Worm (Caenorhabditis elegans): ENCODE results near the gene scyl-1.

Gene scyl-1

DNA sequence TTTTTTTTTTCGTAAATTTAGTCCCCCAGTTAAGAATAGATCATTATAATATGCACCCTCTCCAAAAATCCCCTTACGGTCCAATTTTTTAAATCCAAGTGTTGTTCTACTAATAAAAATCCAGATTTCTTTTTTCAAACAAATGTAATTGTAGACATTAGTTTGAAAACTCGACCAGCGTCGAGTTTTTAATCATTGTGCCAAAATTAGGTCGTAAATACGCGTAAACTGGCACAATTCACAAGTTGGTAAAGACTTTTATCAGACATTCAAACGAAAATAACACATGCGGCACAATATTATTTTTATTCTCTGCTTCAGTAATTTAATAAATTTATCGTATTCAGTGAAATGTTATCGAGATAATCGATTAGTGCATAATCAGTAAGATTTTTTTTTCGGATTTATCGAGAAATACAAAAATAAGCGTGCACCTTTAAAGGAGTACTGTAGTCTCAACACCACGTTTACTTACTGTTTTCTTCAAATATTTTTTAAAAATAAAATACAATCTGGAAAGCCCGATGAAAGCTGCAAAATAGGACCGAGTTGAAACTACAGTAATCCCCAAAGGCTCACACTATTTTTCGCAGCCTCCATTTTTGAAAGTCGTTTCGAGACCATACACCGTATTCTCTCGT is 48.7 kb upstream of the scyl-1 start, which contains the start of gene C34B4.4:
TSS of gene C34B4.4 (plus strand) at position 276 of the 641 bp plus-strand sequence.
- TF ChIP-seq lsy-2 (tag; optimal IDR thresholded peaks at IDR 0.05) (peak in 1 of 2 experiments; percentile 6), sma-9 (GFP tag; optimal IDR thresholded peaks at IDR 0.05) (peak; percentile 29), sma-9 (tag; optimal IDR thresholded peaks at IDR 0.05) (no peak), Y55F3AM.14 (GFP tag; optimal IDR thresholded peaks at IDR 0.05) (peak; percentile 31), nhr-25 (tag; optimal IDR thresholded peaks at IDR 0.05) (peak; percentile 23), unc-39 (tag; optimal IDR thresholded peaks at IDR 0.05) (no peak), fos-1 (tag; optimal IDR thresholded peaks at IDR 0.05) (no peak), lin-13 (GFP tag; optimal IDR thresholded peaks at IDR 0.05) (peak; percentile 9)

- TF ChIP-seq F13H6.1 (tag; optimal IDR thresholded peaks at IDR 0.05) = no peak
- no peak for TF ChIP-seq nhr-77 (tag; optimal IDR thresholded peaks at IDR 0.05)
- no peak for TF ChIP-seq ceh-16 (tag; optimal IDR thresholded peaks at IDR 0.05)
- TF ChIP-seq unc-55 (GFP tag; optimal IDR thresholded peaks at IDR 0.05) = no peak
- TF ChIP-seq nhr-237 (tag; optimal IDR thresholded peaks at IDR 0.05) = no peak
- TF ChIP-seq crh-2 (tag; optimal IDR thresholded peaks at IDR 0.05) = no peak
- no peak for TF ChIP-seq lin-11 (tag; optimal IDR thresholded peaks at IDR 0.05)
- no peak for TF ChIP-seq ceh-82 (tag; optimal IDR thresholded peaks at IDR 0.05)
- TF ChIP-seq Y55F3AM.14 (GFP tag; optimal IDR thresholded peaks at IDR 0.05) = no peak
- TF ChIP-seq peb-1 (tag; optimal IDR thresholded peaks at IDR 0.05) = no peak
- no peak for TF ChIP-seq dmd-4 (tag; optimal IDR thresholded peaks at IDR 0.05)
- TF ChIP-seq nhr-23 (tag; optimal IDR thresholded peaks at IDR 0.05) = no peak
- no peak for TF ChIP-seq R02D3.7 (tag; optimal IDR thresholded peaks at IDR 0.05)
- TF ChIP-seq nhr-129 (tag; optimal IDR thresholded peaks at IDR 0.05) = no peak
Observed at ce11 chrV:13088485-13088884, 47.0 kb upstream of the scyl-1 start.

ce11 chrV:13085917-13086552 is 44.5 kb upstream of the scyl-1 start:
- TF ChIP-seq nhr-10 (tag; optimal IDR thresholded peaks at IDR 0.05) = no peak
- TF ChIP-seq ztf-11 (tag; optimal IDR thresholded peaks at IDR 0.05) = no peak
- peak; percentile 87 for TF ChIP-seq sem-4 (tag; optimal IDR thresholded peaks at IDR 0.05)
- no peak for TF ChIP-seq ztf-1 (GFP tag; conservative IDR thresholded peaks at IDR 0.05)
- peak; percentile 32 to 66 for TF ChIP-seq lsy-2 (tag; optimal IDR thresholded peaks at IDR 0.05)
- no peak for TF ChIP-seq elt-3 (tag; optimal IDR thresholded peaks at IDR 0.05)
- peak; percentile 59 for TF ChIP-seq zag-1 (tag; optimal IDR thresholded peaks at IDR 0.05)
- peak; percentile 51 for TF ChIP-seq sma-3 (GFP tag; optimal IDR thresholded peaks at IDR 0.05)
- TF ChIP-seq egl-27 (tag; optimal IDR thresholded peaks at IDR 0.05) = peak; percentile 64
- TF ChIP-seq dmd-4 (tag; optimal IDR thresholded peaks at IDR 0.05) = no peak
- peak; percentile 75 for TF ChIP-seq ztf-4 (tag; optimal IDR thresholded peaks at IDR 0.05)
- peak; percentile 2 for TF ChIP-seq ceh-82 (tag; optimal IDR thresholded peaks at IDR 0.05)
- no peak for TF ChIP-seq nhr-77 (tag; optimal IDR thresholded peaks at IDR 0.05)
- TF ChIP-seq mbf-1 (tag; optimal IDR thresholded peaks at IDR 0.05) = no peak
- no peak for TF ChIP-seq aly-2 (tag; optimal IDR thresholded peaks at IDR 0.05)
- peak; percentile 60 for TF ChIP-seq ama-1 (optimal IDR thresholded peaks at IDR 0.05)
- no peak for TF ChIP-seq Y55F3AM.14 (GFP tag; optimal IDR thresholded peaks at IDR 0.05)
- TF ChIP-seq sma-9 (GFP tag; optimal IDR thresholded peaks at IDR 0.05) = peak; percentile 93
- no peak for TF ChIP-seq sma-9 (tag; optimal IDR thresholded peaks at IDR 0.05)
- peak; percentile 55 for TF ChIP-seq lin-39 (tag; optimal IDR thresholded peaks at IDR 0.05)
- TF ChIP-seq mab-5 (tag; optimal IDR thresholded peaks at IDR 0.05) = no peak
- no peak for TF ChIP-seq R02D3.7 (tag; optimal IDR thresholded peaks at IDR 0.05)
- peak; percentile 43 for TF ChIP-seq fos-1 (tag; optimal IDR thresholded peaks at IDR 0.05)
- no peak for TF ChIP-seq alr-1 (tag; optimal IDR thresholded peaks at IDR 0.05)
- peak; percentile 88 for TF ChIP-seq crh-2 (tag; optimal IDR thresholded peaks at IDR 0.05)
- no peak for TF ChIP-seq ZK546.5 (tag; optimal IDR thresholded peaks at IDR 0.05)
- peak; percentile 27 for TF ChIP-seq nhr-21 (tag; optimal IDR thresholded peaks at IDR 0.05)
- TF ChIP-seq unc-39 (tag; optimal IDR thresholded peaks at IDR 0.05) = peak; percentile 45
- TF ChIP-seq elt-1 (tag; optimal IDR thresholded peaks at IDR 0.05) = no peak
- peak; percentile 13 to 26 for TF ChIP-seq mdl-1 (tag; optimal IDR thresholded peaks at IDR 0.05)
- TF ChIP-seq nhr-11 (tag; optimal IDR thresholded peaks at IDR 0.05) = no peak
- peak; percentile 34 for TF ChIP-seq lin-11 (tag; optimal IDR thresholded peaks at IDR 0.05)
- TF ChIP-seq nhr-237 (tag; optimal IDR thresholded peaks at IDR 0.05) = no peak
- peak; percentile 30 for TF ChIP-seq unc-62 (GFP tag; optimal IDR thresholded peaks at IDR 0.05)
- peak; percentile 68 for TF ChIP-seq C34F6.9 (tag; optimal IDR thresholded peaks at IDR 0.05)
- TF ChIP-seq gmeb-1 (tag; optimal IDR thresholded peaks at IDR 0.05) = no peak
- no peak for TF ChIP-seq peb-1 (tag; optimal IDR thresholded peaks at IDR 0.05)
- no peak for TF ChIP-seq nhr-12 (tag; optimal IDR thresholded peaks at IDR 0.05)
- TF ChIP-seq unc-55 (GFP tag; optimal IDR thresholded peaks at IDR 0.05) = peak; percentile 77
- TF ChIP-seq blmp-1 (tag; optimal IDR thresholded peaks at IDR 0.05; ENCODE audit: insufficient read depth) = no peak
- no peak for TF ChIP-seq nhr-6 (tag; optimal IDR thresholded peaks at IDR 0.05)
- TF ChIP-seq nhr-25 (tag; optimal IDR thresholded peaks at IDR 0.05) = peak; percentile 57

Data from whole organism, L2 larva.